Comparison of ENCODE assay signal across 1 fruit fly cellular context in genomic region chr3L:1668504-1668903, dm6.
A peak's percentile ranks its signal among the peaks of the same experiment; 100 is the strongest.
TF ChIP-seq lines count a peak whose summit lies in the region.

TSS of gene RpL23A (minus strand) at chr3L:1668654.

TF ChIP-seq in whole organism, embryonic, 481 proteins besides CTCF, POLR2A, EP300 and RAD21 (continued from another document and continues in another):
- peak; percentile 95 for TF ChIP-seq CG12104 (GFP tag; optimal IDR thresholded peaks at IDR 0.05; lab: Kevin White, UChicago)
- TF ChIP-seq Ssrp (tag; optimal IDR thresholded peaks at IDR 0.05; lab: Kevin White, UChicago) = peak; percentile 74
- peak; percentile 86 for TF ChIP-seq ac (GFP tag; optimal IDR thresholded peaks at IDR 0.05; lab: Kevin White, UChicago)
- peak; percentile 52 for TF ChIP-seq Sry-β (GFP tag; optimal IDR thresholded peaks at IDR 0.05; lab: Kevin White, UChicago)
- TF ChIP-seq ttk (GFP tag; IDR thresholded peaks at IDR 0.05; lab: Robert Waterston, UW) = peak; percentile 94
- TF ChIP-seq nom (GFP tag; optimal IDR thresholded peaks at IDR 0.05; lab: Kevin White, UChicago) = peak; percentile 82
- peak; percentile 86 for TF ChIP-seq CG14441 (GFP tag; IDR thresholded peaks at IDR 0.05; lab: Robert Waterston, UW)
- no peak for TF ChIP-seq tio (GFP tag; optimal IDR thresholded peaks at IDR 0.05; lab: Kevin White, UChicago)
- peak; percentile 98 for TF ChIP-seq Dbx (GFP tag; IDR thresholded peaks at IDR 0.05; lab: Robert Waterston, UW)
- peak; percentile 96 for TF ChIP-seq Hsf (GFP tag; optimal IDR thresholded peaks at IDR 0.05; lab: Kevin White, UChicago)
- TF ChIP-seq CG5953 (GFP tag; IDR thresholded peaks at IDR 0.05; lab: Robert Waterston, UW) = peak; percentile 90
- peak; percentile 98 for TF ChIP-seq zfh1 (GFP tag; IDR thresholded peaks at IDR 0.05; lab: Robert Waterston, UW)
- TF ChIP-seq CG7357 (GFP tag; IDR thresholded peaks at IDR 0.05; lab: Robert Waterston, UW) = peak; percentile 66
- TF ChIP-seq Ada2b (GFP tag; IDR thresholded peaks at IDR 0.05; lab: Robert Waterston, UW) = peak; percentile 84
- no peak for TF ChIP-seq Asciz (GFP tag; optimal IDR thresholded peaks at IDR 0.05; lab: Kevin White, UChicago)
- peak; percentile 90 for TF ChIP-seq nerfin-1 (tag; optimal IDR thresholded peaks at IDR 0.05; lab: Kevin White, UChicago)
- TF ChIP-seq CG42726 (GFP tag; IDR thresholded peaks at IDR 0.05; lab: Robert Waterston, UW; ENCODE audit: partially characterized antibody) = peak; percentile 83
- TF ChIP-seq dysf (GFP tag; IDR thresholded peaks at IDR 0.05; lab: Robert Waterston, UW) = peak; percentile 94
- peak; percentile 56 for TF ChIP-seq Dref (GFP tag; IDR thresholded peaks at IDR 0.05; lab: Robert Waterston, UW)
- peak; percentile 87 for TF ChIP-seq CG31441 (GFP tag; IDR thresholded peaks at IDR 0.05; lab: Robert Waterston, UW)
- peak; percentile 91 for TF ChIP-seq al (GFP tag; IDR thresholded peaks at IDR 0.05; lab: Robert Waterston, UW)
- TF ChIP-seq H2.0 (GFP tag; IDR thresholded peaks at IDR 0.05; lab: Robert Waterston, UW) = peak; percentile 92
- TF ChIP-seq CG30403 (GFP tag; optimal IDR thresholded peaks at IDR 0.05; lab: Kevin White, UChicago) = peak; percentile 94
- peak; percentile 95 for TF ChIP-seq CG15601 (tag; optimal IDR thresholded peaks at IDR 0.05; lab: Kevin White, UChicago)
- TF ChIP-seq ken (GFP tag; IDR thresholded peaks at IDR 0.05; lab: Robert Waterston, UW) = peak; percentile 98
- peak; percentile 93 for TF ChIP-seq CG18764 (GFP tag; optimal IDR thresholded peaks at IDR 0.05; lab: Kevin White, UChicago)
- 0 out of 3 replicates have a peak, but pooled peaks have one; percentile 24 for TF ChIP-seq jigr1 (GFP tag; IDR thresholded peaks at IDR 0.05; lab: Robert Waterston, UW)
- peak; percentile 96 for TF ChIP-seq maf-S (GFP tag; optimal IDR thresholded peaks at IDR 0.05; lab: Kevin White, UChicago)
- peak; percentile 89 for TF ChIP-seq odd (GFP tag; optimal IDR thresholded peaks at IDR 0.05; lab: Kevin White, UChicago)
- TF ChIP-seq CG11695 (GFP tag; IDR thresholded peaks at IDR 0.05; lab: Robert Waterston, UW) = peak; percentile 88
- TF ChIP-seq CG7963 (GFP tag; IDR thresholded peaks at IDR 0.05; lab: Robert Waterston, UW; ENCODE audit: partially characterized antibody) = 0 out of 3 replicates have a peak, but pooled peaks have one; percentile 33
- TF ChIP-seq luna (GFP tag; optimal IDR thresholded peaks at IDR 0.05; lab: Kevin White, UChicago) = peak; percentile 96
- TF ChIP-seq Max (GFP tag; optimal IDR thresholded peaks at IDR 0.05; lab: Kevin White, UChicago) = peak; percentile 95
- peak; percentile 79 for TF ChIP-seq kah (GFP tag; optimal IDR thresholded peaks at IDR 0.05; lab: Kevin White, UChicago)
- peak; percentile 93 for TF ChIP-seq sima (GFP tag; optimal IDR thresholded peaks at IDR 0.05; lab: Kevin White, UChicago)
- TF ChIP-seq Gug (GFP tag; IDR thresholded peaks at IDR 0.05; lab: Robert Waterston, UW) = peak; percentile 89
- TF ChIP-seq wdn (GFP tag; IDR thresholded peaks at IDR 0.05; lab: Robert Waterston, UW) = peak; percentile 92
- no peak for TF ChIP-seq CG1832 (GFP tag; optimal IDR thresholded peaks at IDR 0.05; lab: Kevin White, UChicago)
- peak; percentile 100 for TF ChIP-seq Ets97D (GFP tag; optimal IDR thresholded peaks at IDR 0.05; lab: Kevin White, UChicago)
- TF ChIP-seq ase (GFP tag; IDR thresholded peaks at IDR 0.05; lab: Robert Waterston, UW) = peak; percentile 93
- peak; percentile 97 for TF ChIP-seq CG9727 (GFP tag; optimal IDR thresholded peaks at IDR 0.05; lab: Kevin White, UChicago)
- TF ChIP-seq ftz-f1 (GFP tag; optimal IDR thresholded peaks at IDR 0.05; lab: Kevin White, UChicago) = peak; percentile 91
- no peak for TF ChIP-seq yki (optimal IDR thresholded peaks at IDR 0.05; lab: Kevin White, UChicago)
- TF ChIP-seq Camta (GFP tag; optimal IDR thresholded peaks at IDR 0.05; lab: Kevin White, UChicago) = peak; percentile 97
- peak; percentile 82 for TF ChIP-seq CG8388 (GFP tag; optimal IDR thresholded peaks at IDR 0.05; lab: Kevin White, UChicago)
- TF ChIP-seq CG10654 (GFP tag; optimal IDR thresholded peaks at IDR 0.05; lab: Kevin White, UChicago) = peak; percentile 96
- peak; percentile 99 for TF ChIP-seq Rfx (GFP tag; IDR thresholded peaks at IDR 0.05; lab: Robert Waterston, UW)
- TF ChIP-seq ind (GFP tag; optimal IDR thresholded peaks at IDR 0.05; lab: Kevin White, UChicago) = peak; percentile 92
- TF ChIP-seq CG9215 (GFP tag; IDR thresholded peaks at IDR 0.05; lab: Robert Waterston, UW) = peak; percentile 87
- TF ChIP-seq CG13424 (tag; optimal IDR thresholded peaks at IDR 0.05; lab: Kevin White, UChicago) = peak; percentile 84
- TF ChIP-seq E2f2 (GFP tag; IDR thresholded peaks at IDR 0.05; lab: Robert Waterston, UW) = peak; percentile 90
- no peak for TF ChIP-seq pita (GFP tag; optimal IDR thresholded peaks at IDR 0.05; lab: Kevin White, UChicago)
- peak; percentile 84 for TF ChIP-seq gem (tag; optimal IDR thresholded peaks at IDR 0.05; lab: Kevin White, UChicago)
- peak; percentile 93 for TF ChIP-seq CG34422 (GFP tag; IDR thresholded peaks at IDR 0.05; lab: Robert Waterston, UW)
- TF ChIP-seq NC2β (GFP tag; optimal IDR thresholded peaks at IDR 0.05; lab: Kevin White, UChicago) = peak; percentile 100
- peak; percentile 88 for TF ChIP-seq CG11560 (tag; IDR thresholded peaks at IDR 0.05; lab: Robert Waterston, UW)
- peak; percentile 85 for TF ChIP-seq tup (GFP tag; optimal IDR thresholded peaks at IDR 0.05; lab: Kevin White, UChicago)
- peak; percentile 92 for TF ChIP-seq CG2199 (GFP tag; IDR thresholded peaks at IDR 0.05; lab: Robert Waterston, UW)
- peak; percentile 23 for TF ChIP-seq pros (GFP tag; optimal IDR thresholded peaks at IDR 0.05; lab: Kevin White, UChicago)
- peak; percentile 80 for TF ChIP-seq Nf-YC (tag; optimal IDR thresholded peaks at IDR 0.05; lab: Kevin White, UChicago)
- peak; percentile 86 for TF ChIP-seq CG10979 (tag; optimal IDR thresholded peaks at IDR 0.05; lab: Kevin White, UChicago)
- peak; percentile 97 for TF ChIP-seq CG17186 (GFP tag; optimal IDR thresholded peaks at IDR 0.05; lab: Kevin White, UChicago)
- TF ChIP-seq Dad (GFP tag; optimal IDR thresholded peaks at IDR 0.05; lab: Kevin White, UChicago) = peak; percentile 98
- TF ChIP-seq grn (GFP tag; optimal IDR thresholded peaks at IDR 0.05; lab: Kevin White, UChicago) = peak; percentile 92
- peak; percentile 89 for TF ChIP-seq CG12236 (GFP tag; optimal IDR thresholded peaks at IDR 0.05; lab: Kevin White, UChicago)
- TF ChIP-seq gro (GFP tag; optimal IDR thresholded peaks at IDR 0.05; lab: Kevin White, UChicago) = peak; percentile 97
- TF ChIP-seq CG4854 (GFP tag; optimal IDR thresholded peaks at IDR 0.05; lab: Kevin White, UChicago) = peak; percentile 96
- TF ChIP-seq CG15269 (tag; optimal IDR thresholded peaks at IDR 0.05; lab: Kevin White, UChicago) = peak; percentile 86
- peak; percentile 94 for TF ChIP-seq NK7.1 (GFP tag; optimal IDR thresholded peaks at IDR 0.05; lab: Kevin White, UChicago)
- peak; percentile 87 for TF ChIP-seq CG18011 (GFP tag; optimal IDR thresholded peaks at IDR 0.05; lab: Kevin White, UChicago)
- TF ChIP-seq Hmx (GFP tag; optimal IDR thresholded peaks at IDR 0.05; lab: Kevin White, UChicago) = peak; percentile 70
- TF ChIP-seq bigmax (GFP tag; optimal IDR thresholded peaks at IDR 0.05; lab: Kevin White, UChicago) = peak; percentile 92
- TF ChIP-seq Sry-δ (GFP tag; optimal IDR thresholded peaks at IDR 0.05; lab: Kevin White, UChicago) = peak; percentile 86
- TF ChIP-seq her (GFP tag; optimal IDR thresholded peaks at IDR 0.05; lab: Kevin White, UChicago) = peak; percentile 96
- peak; percentile 97 for TF ChIP-seq B-H2 (GFP tag; optimal IDR thresholded peaks at IDR 0.05; lab: Kevin White, UChicago)
- TF ChIP-seq toy (GFP tag; IDR thresholded peaks at IDR 0.05; lab: Robert Waterston, UW) = peak; percentile 77; the same call in 1 of the 2 replicates
- peak; percentile 99 for TF ChIP-seq Lhr (GFP tag; optimal IDR thresholded peaks at IDR 0.05; lab: Kevin White, UChicago)
- peak; percentile 94 for TF ChIP-seq Fer3 (tag; optimal IDR thresholded peaks at IDR 0.05; lab: Kevin White, UChicago)
- TF ChIP-seq inv (GFP tag; IDR thresholded peaks at IDR 0.05; lab: Robert Waterston, UW; ENCODE audit: partially characterized antibody) = peak; percentile 23; the same call in 1 of the 2 replicates
- peak; percentile 91 for TF ChIP-seq CG2120 (GFP tag; optimal IDR thresholded peaks at IDR 0.05; lab: Kevin White, UChicago)
- peak; percentile 83 for TF ChIP-seq CG6654 (GFP tag; optimal IDR thresholded peaks at IDR 0.05; lab: Kevin White, UChicago)
- TF ChIP-seq CG10462 (GFP tag; optimal IDR thresholded peaks at IDR 0.05; lab: Kevin White, UChicago) = peak; percentile 88
- peak; percentile 95 for TF ChIP-seq CG12942 (GFP tag; optimal IDR thresholded peaks at IDR 0.05; lab: Kevin White, UChicago)
- TF ChIP-seq wor (GFP tag; IDR thresholded peaks at IDR 0.05; lab: Robert Waterston, UW) = peak; percentile 64
- peak; percentile 96 for TF ChIP-seq slbo (GFP tag; IDR thresholded peaks at IDR 0.05; lab: Robert Waterston, UW)
- peak; percentile 98 for TF ChIP-seq Vsx1 (GFP tag; optimal IDR thresholded peaks at IDR 0.05; lab: Kevin White, UChicago)
- TF ChIP-seq CG14667 (GFP tag; IDR thresholded peaks at IDR 0.05; lab: Robert Waterston, UW) = peak; percentile 85
- TF ChIP-seq jing (GFP tag; optimal IDR thresholded peaks at IDR 0.05; lab: Kevin White, UChicago) = peak; percentile 89
- TF ChIP-seq D (optimal IDR thresholded peaks at IDR 0.05; lab: Kevin White, UChicago) = peak; percentile 69
- peak; percentile 92 for TF ChIP-seq D (GFP tag; optimal IDR thresholded peaks at IDR 0.05; lab: Kevin White, UChicago)
- TF ChIP-seq Rx (GFP tag; IDR thresholded peaks at IDR 0.05; lab: Robert Waterston, UW) = peak; percentile 94
- peak; percentile 93 for TF ChIP-seq Atf-2 (GFP tag; optimal IDR thresholded peaks at IDR 0.05; lab: Kevin White, UChicago)
- TF ChIP-seq org-1 (GFP tag; optimal IDR thresholded peaks at IDR 0.05; lab: Kevin White, UChicago) = peak; percentile 93
- peak; percentile 90 for TF ChIP-seq CG43689 (GFP tag; IDR thresholded peaks at IDR 0.05; lab: Robert Waterston, UW)
- peak; percentile 96 for TF ChIP-seq fu2 (GFP tag; optimal IDR thresholded peaks at IDR 0.05; lab: Kevin White, UChicago)
- peak; percentile 95 for TF ChIP-seq slp2 (GFP tag; optimal IDR thresholded peaks at IDR 0.05; lab: Kevin White, UChicago)
- peak; percentile 93 for TF ChIP-seq CG16779 (GFP tag; IDR thresholded peaks at IDR 0.05; lab: Robert Waterston, UW)
- TF ChIP-seq CG6813 (GFP tag; optimal IDR thresholded peaks at IDR 0.05; lab: Kevin White, UChicago) = peak; percentile 96
- TF ChIP-seq CG1602 (GFP tag; optimal IDR thresholded peaks at IDR 0.05; lab: Kevin White, UChicago) = peak; percentile 88
- peak; percentile 87 for TF ChIP-seq CG1024 (GFP tag; IDR thresholded peaks at IDR 0.05; lab: Robert Waterston, UW)
- TF ChIP-seq fru (optimal IDR thresholded peaks at IDR 0.05; lab: Kevin White, UChicago) = no peak
- peak; percentile 92 for TF ChIP-seq HLH3B (GFP tag; IDR thresholded peaks at IDR 0.05; lab: Robert Waterston, UW)
- peak; percentile 67 for TF ChIP-seq ato (GFP tag; IDR thresholded peaks at IDR 0.05; lab: Robert Waterston, UW; ENCODE audit: partially characterized antibody)
- peak; percentile 98 for TF ChIP-seq ash1 (GFP tag; optimal IDR thresholded peaks at IDR 0.05; lab: Kevin White, UChicago)
- TF ChIP-seq CG15073 (GFP tag; optimal IDR thresholded peaks at IDR 0.05; lab: Kevin White, UChicago) = peak; percentile 22
- TF ChIP-seq CG4282 (GFP tag; optimal IDR thresholded peaks at IDR 0.05; lab: Kevin White, UChicago) = peak; percentile 95
- peak; percentile 86 for TF ChIP-seq salm (tag; optimal IDR thresholded peaks at IDR 0.05; lab: Kevin White, UChicago)
- peak; percentile 73 for TF ChIP-seq row (GFP tag; IDR thresholded peaks at IDR 0.05; lab: Robert Waterston, UW)
- peak; percentile 85 for TF ChIP-seq CG2889 (GFP tag; IDR thresholded peaks at IDR 0.05; lab: Robert Waterston, UW)
- TF ChIP-seq Bdp1 (GFP tag; optimal IDR thresholded peaks at IDR 0.05; lab: Kevin White, UChicago) = peak; percentile 91
- peak; percentile 90 for TF ChIP-seq gcm2 (GFP tag; optimal IDR thresholded peaks at IDR 0.05; lab: Kevin White, UChicago)
- TF ChIP-seq CG8944 (GFP tag; optimal IDR thresholded peaks at IDR 0.05; lab: Kevin White, UChicago) = peak; percentile 96
- TF ChIP-seq Chrac-16 (GFP tag; optimal IDR thresholded peaks at IDR 0.05; lab: Kevin White, UChicago) = peak; percentile 89
- TF ChIP-seq CG10565 (GFP tag; optimal IDR thresholded peaks at IDR 0.05; lab: Kevin White, UChicago) = peak; percentile 84
- peak; percentile 87 for TF ChIP-seq fd3F (GFP tag; optimal IDR thresholded peaks at IDR 0.05; lab: Kevin White, UChicago)
- peak; percentile 78 for TF ChIP-seq Doc2 (GFP tag; IDR thresholded peaks at IDR 0.05; lab: Robert Waterston, UW)
- TF ChIP-seq CG9876 (GFP tag; optimal IDR thresholded peaks at IDR 0.05; lab: Kevin White, UChicago) = peak; percentile 98
- peak; percentile 95 for TF ChIP-seq CG1233 (GFP tag; optimal IDR thresholded peaks at IDR 0.05; lab: Kevin White, UChicago)
- TF ChIP-seq Taf1 (GFP tag; IDR thresholded peaks at IDR 0.05; lab: Robert Waterston, UW) = peak; percentile 71; the same call in 1 of the 2 replicates
- TF ChIP-seq ems (GFP tag; optimal IDR thresholded peaks at IDR 0.05; lab: Kevin White, UChicago) = peak; percentile 95
- TF ChIP-seq pzg (GFP tag; optimal IDR thresholded peaks at IDR 0.05; lab: Kevin White, UChicago) = peak; percentile 100
- TF ChIP-seq CG9609 (GFP tag; optimal IDR thresholded peaks at IDR 0.05; lab: Kevin White, UChicago) = peak; percentile 98
- peak; percentile 98 for TF ChIP-seq Fer1 (GFP tag; optimal IDR thresholded peaks at IDR 0.05; lab: Kevin White, UChicago)
- TF ChIP-seq CG4424 (GFP tag; optimal IDR thresholded peaks at IDR 0.05; lab: Kevin White, UChicago) = peak; percentile 93
- TF ChIP-seq caup (GFP tag; optimal IDR thresholded peaks at IDR 0.05; lab: Kevin White, UChicago; ENCODE audit: severe bottlenecking) = peak; percentile 99
- TF ChIP-seq tap (tag; optimal IDR thresholded peaks at IDR 0.05; lab: Kevin White, UChicago) = peak; percentile 75
- peak; percentile 97 for TF ChIP-seq CG34376 (GFP tag; optimal IDR thresholded peaks at IDR 0.05; lab: Kevin White, UChicago)
- peak; percentile 90 for TF ChIP-seq CG4820 (GFP tag; optimal IDR thresholded peaks at IDR 0.05; lab: Kevin White, UChicago)
- peak in 1 of 2 experiments; percentile 73 for TF ChIP-seq crp (GFP tag; optimal IDR thresholded peaks at IDR 0.05; lab: Kevin White, UChicago)
- TF ChIP-seq trem (tag; optimal IDR thresholded peaks at IDR 0.05; lab: Kevin White, UChicago) = peak; percentile 91
- TF ChIP-seq gcm (GFP tag; optimal IDR thresholded peaks at IDR 0.05; lab: Kevin White, UChicago) = peak; percentile 79
